Worm (Caenorhabditis elegans): ENCODE data around the gene Y37E11B.7.

The Y37E11B.7 gene

DNA sequence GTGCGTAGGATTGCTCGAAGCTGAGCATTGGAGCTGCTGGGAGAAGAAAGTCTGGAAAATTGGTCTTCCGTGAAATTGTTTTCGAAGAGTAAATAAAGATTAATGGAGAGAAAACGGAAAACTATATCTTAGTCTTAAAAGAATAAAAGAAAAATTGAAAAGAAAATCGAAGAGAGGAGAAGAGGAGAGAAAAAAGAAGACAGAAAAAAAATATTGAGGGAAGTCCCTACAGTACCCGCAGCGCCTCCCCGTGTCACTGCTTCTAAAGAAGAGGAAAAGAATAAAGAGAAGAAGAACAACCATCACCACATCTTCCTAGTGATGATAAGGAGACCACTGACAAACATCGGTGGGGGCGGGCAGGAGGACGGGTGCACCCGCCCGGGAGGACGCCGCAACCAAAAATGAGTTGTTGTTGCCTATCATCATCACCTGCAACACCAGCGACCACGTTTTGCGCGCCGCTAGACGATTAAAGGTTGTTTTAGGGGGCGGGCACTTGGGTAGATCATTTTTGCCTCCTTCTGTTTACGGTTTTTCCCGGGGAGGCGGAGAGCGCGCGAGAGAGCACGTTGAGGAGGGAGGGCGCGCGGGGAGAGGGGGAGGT lies 48.8 kb upstream of the Y37E11B.7 start, which contains the start of gene CC8.2 (continued):
- TF ChIP-seq ets-4 (GFP tag; optimal IDR thresholded peaks at IDR 0.05) (no peak), cebp-2 (GFP tag; IDR thresholded peaks at IDR 0.05) (no peak), B0261.1 (tag; optimal IDR thresholded peaks at IDR 0.05) (no peak), madf-8 (GFP tag; conservative IDR thresholded peaks at IDR 0.05) (peak; percentile 92), ccch-3 (GFP tag; optimal IDR thresholded peaks at IDR 0.05) (no peak), lag-1 (GFP tag; IDR thresholded peaks at IDR 0.05) (no peak), nfya-2 (GFP tag; IDR thresholded peaks at IDR 0.05) (no peak), let-607 (tag; optimal IDR thresholded peaks at IDR 0.05) (no peak), zim-3 (tag; optimal IDR thresholded peaks at IDR 0.05) (no peak), nhr-80 (tag; optimal IDR thresholded peaks at IDR 0.05) (peak; percentile 21), Y67H2A.10 (GFP tag; conservative IDR thresholded peaks at IDR 0.05) (no peak), rpc-1 (optimal IDR thresholded peaks at IDR 0.05) (no peak), rpc-1 (tag; optimal IDR thresholded peaks at IDR 0.05) (no peak), K11D2.4 (GFP tag; IDR thresholded peaks at IDR 0.05) (no peak), ztf-26 (tag; optimal IDR thresholded peaks at IDR 0.05) (peak; percentile 30), mel-28 (tag; optimal IDR thresholded peaks at IDR 0.05; ENCODE audit: borderline replicate concordance) (no peak), tbp1 (GFP tag; optimal IDR thresholded peaks at IDR 0.05) (no peak), ceh-79 (tag; optimal IDR thresholded peaks at IDR 0.05) (no peak), F52B5.7 (tag; optimal IDR thresholded peaks at IDR 0.05) (no peak), snpc-1.3 (tag; optimal IDR thresholded peaks at IDR 0.05; ENCODE audit: insufficient read depth) (no peak), madf-10 (tag; optimal IDR thresholded peaks at IDR 0.05) (no peak), lin-35 (GFP tag; optimal IDR thresholded peaks at IDR 0.05) (no peak), B0035.1 (tag; optimal IDR thresholded peaks at IDR 0.05) (no peak), somi-1 (GFP tag; optimal IDR thresholded peaks at IDR 0.05) (peak; percentile 43), bed-2 (GFP tag; IDR thresholded peaks at IDR 0.05) (no peak), hmg-20 (GFP tag; IDR thresholded peaks at IDR 0.05) (no peak), ceh-58 (GFP tag; IDR thresholded peaks at IDR 0.05) (no peak), hsf-1 (GFP tag; IDR thresholded peaks at IDR 0.05) (peak; percentile 59), attf-5 (GFP tag; optimal IDR thresholded peaks at IDR 0.05) (no peak), K12H6.12 (tag; optimal IDR thresholded peaks at IDR 0.05) (no peak), ceh-100 (GFP tag; IDR thresholded peaks at IDR 0.05) (no peak), him-1 (tag; optimal IDR thresholded peaks at IDR 0.05) (no peak), F23B12.7 (tag; optimal IDR thresholded peaks at IDR 0.05; ENCODE audit: insufficient read depth) (no peak), B0019.2 (GFP tag; conservative IDR thresholded peaks at IDR 0.05) (no peak), let-526 (GFP tag; IDR thresholded peaks at IDR 0.05) (no peak), ztf-18 (tag; optimal IDR thresholded peaks at IDR 0.05) (no peak), ama-1 (optimal IDR thresholded peaks at IDR 0.05) (no peak), ama-1 (GFP tag; optimal IDR thresholded peaks at IDR 0.05) (no peak), nfyb-1 (GFP tag; IDR thresholded peaks at IDR 0.05) (peak; percentile 64), die-1 (tag; optimal IDR thresholded peaks at IDR 0.05) (no peak), repo-1 (tag; optimal IDR thresholded peaks at IDR 0.05) (no peak), lin-54 (GFP tag; optimal IDR thresholded peaks at IDR 0.05) (peak; percentile 3), unc-62 (GFP tag; optimal IDR thresholded peaks at IDR 0.05) (no peak), aptf-3 (GFP tag; IDR thresholded peaks at IDR 0.05) (no peak), ztf-25 (GFP tag; IDR thresholded peaks at IDR 0.05) (no peak), F57C9.4 (tag; optimal IDR thresholded peaks at IDR 0.05) (no peak), Y95B8A.8 (GFP tag; IDR thresholded peaks at IDR 0.05) (0 out of 2 replicates have a peak, but pooled peaks have one; percentile 15), hlh-12 (tag; optimal IDR thresholded peaks at IDR 0.05) (no peak), ceh-91 (GFP tag; IDR thresholded peaks at IDR 0.05) (peak; percentile 60), ceh-27 (GFP tag; optimal IDR thresholded peaks at IDR 0.05) (peak; percentile 56)
